In the genomic region with DNA sequence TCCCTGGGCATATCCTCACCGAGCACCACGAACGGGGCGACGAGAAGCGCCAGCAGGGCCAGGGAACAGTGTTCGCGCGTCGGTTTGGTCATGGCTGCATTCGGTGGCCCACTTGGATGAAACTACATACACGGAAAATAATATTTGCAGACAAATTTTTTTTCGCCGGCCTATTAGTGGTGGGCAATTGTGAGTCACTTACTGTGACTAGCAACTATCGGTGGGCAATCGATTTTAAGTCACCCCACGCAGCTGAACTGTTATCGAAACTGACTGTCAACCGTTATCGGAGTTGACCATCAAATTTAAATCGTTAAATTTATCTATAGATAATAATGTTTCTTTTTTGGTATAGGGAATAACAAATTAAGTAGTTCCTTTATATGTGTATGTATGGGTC, we compare ENCODE assay signal across 4 fruit fly cellular contexts.
TF ChIP-seq lines count a peak whose summit lies in the region.

A gene (minus strand): TSS at position 201 of the 400 bp plus-strand sequence.

TF ChIP-seq in whole organism, adult, 20 proteins besides CTCF, POLR2A, EP300 and RAD21 (continued from another document):
- TF ChIP-seq Clk (GFP tag; optimal IDR thresholded peaks at IDR 0.05; lab: Kevin White, UChicago) (no peak), Hr96 (GFP tag; optimal IDR thresholded peaks at IDR 0.05; lab: Kevin White, UChicago) (no peak), CG1620 (GFP tag; optimal IDR thresholded peaks at IDR 0.05; lab: Kevin White, UChicago) (peak; percentile 43)

TF ChIP-seq in whole organism, embryonic, 481 proteins besides CTCF, POLR2A, EP300 and RAD21 (continued from another document and continues in another):
- peak; percentile 65 for TF ChIP-seq Xbp1 (GFP tag; optimal IDR thresholded peaks at IDR 0.05; lab: Kevin White, UChicago)
- peak; percentile 11 for TF ChIP-seq D19A (tag; optimal IDR thresholded peaks at IDR 0.05; lab: Kevin White, UChicago)
- TF ChIP-seq sug (tag; optimal IDR thresholded peaks at IDR 0.05; lab: Kevin White, UChicago) = peak; percentile 73
- peak; percentile 16 for TF ChIP-seq az2 (GFP tag; optimal IDR thresholded peaks at IDR 0.05; lab: Kevin White, UChicago)
- TF ChIP-seq knrl (GFP tag; IDR thresholded peaks at IDR 0.05; lab: Robert Waterston, UW; ENCODE audit: partially characterized antibody) = peak; percentile 95
- TF ChIP-seq Hand (GFP tag; optimal IDR thresholded peaks at IDR 0.05; lab: Kevin White, UChicago) = no peak
- TF ChIP-seq btn (GFP tag; optimal IDR thresholded peaks at IDR 0.05; lab: Kevin White, UChicago) = no peak
- TF ChIP-seq CG2199 (GFP tag; IDR thresholded peaks at IDR 0.05; lab: Robert Waterston, UW) = no peak
- TF ChIP-seq ap (GFP tag; IDR thresholded peaks at IDR 0.05; lab: Robert Waterston, UW) = peak; percentile 28; the same call in 1 of the 2 replicates
- no peak for TF ChIP-seq CG3065 (GFP tag; optimal IDR thresholded peaks at IDR 0.05; lab: Kevin White, UChicago)
- TF ChIP-seq Eip74EF (GFP tag; optimal IDR thresholded peaks at IDR 0.05; lab: Kevin White, UChicago) = no peak
- TF ChIP-seq cas (GFP tag; IDR thresholded peaks at IDR 0.05; lab: Robert Waterston, UW) = no peak
- 0 out of 2 replicates have a peak, but pooled peaks have one; percentile 11 for TF ChIP-seq peb (GFP tag; IDR thresholded peaks at IDR 0.05; lab: Robert Waterston, UW)
- TF ChIP-seq CG1647 (GFP tag; optimal IDR thresholded peaks at IDR 0.05; lab: Kevin White, UChicago) = no peak
- peak; percentile 76 for TF ChIP-seq CG2712 (tag; optimal IDR thresholded peaks at IDR 0.05; lab: Kevin White, UChicago)
- peak; percentile 97 for TF ChIP-seq vnd (GFP tag; IDR thresholded peaks at IDR 0.05; lab: Robert Waterston, UW; ENCODE audit: partially characterized antibody)
- 0 out of 3 replicates have a peak, but pooled peaks have one; percentile 21 for TF ChIP-seq ase (GFP tag; IDR thresholded peaks at IDR 0.05; lab: Robert Waterston, UW)
- TF ChIP-seq grau (tag; optimal IDR thresholded peaks at IDR 0.05; lab: Kevin White, UChicago) = peak; percentile 53
- no peak for TF ChIP-seq gt (GFP tag; IDR thresholded peaks at IDR 0.05; lab: Robert Waterston, UW)
- peak; percentile 26 for TF ChIP-seq HHEX (GFP tag; optimal IDR thresholded peaks at IDR 0.05; lab: Kevin White, UChicago)
- peak; percentile 62 for TF ChIP-seq Hmr (GFP tag; optimal IDR thresholded peaks at IDR 0.05; lab: Kevin White, UChicago)
- peak; percentile 49; the same call in 1 of the 2 replicates for TF ChIP-seq Atf6 (GFP tag; IDR thresholded peaks at IDR 0.05; lab: Robert Waterston, UW)
- no peak for TF ChIP-seq sim (GFP tag; IDR thresholded peaks at IDR 0.05; lab: Robert Waterston, UW)
- peak; percentile 97 for TF ChIP-seq Opbp (GFP tag; IDR thresholded peaks at IDR 0.05; lab: Robert Waterston, UW; ENCODE audit: partially characterized antibody)
- peak; percentile 33; the same call in 1 of the 2 replicates for TF ChIP-seq rib (GFP tag; IDR thresholded peaks at IDR 0.05; lab: Robert Waterston, UW)
- TF ChIP-seq Hsf (GFP tag; optimal IDR thresholded peaks at IDR 0.05; lab: Kevin White, UChicago) = peak; percentile 47
- peak; percentile 80 for TF ChIP-seq CG17186 (GFP tag; optimal IDR thresholded peaks at IDR 0.05; lab: Kevin White, UChicago)
- TF ChIP-seq CG3995 (GFP tag; optimal IDR thresholded peaks at IDR 0.05; lab: Kevin White, UChicago) = peak; percentile 100
- TF ChIP-seq nerfin-2 (GFP tag; IDR thresholded peaks at IDR 0.05; lab: Robert Waterston, UW; ENCODE audit: partially characterized antibody) = peak; percentile 98
- peak; percentile 70 for TF ChIP-seq lilli (GFP tag; optimal IDR thresholded peaks at IDR 0.05; lab: Kevin White, UChicago)
- TF ChIP-seq CG9932 (GFP tag; IDR thresholded peaks at IDR 0.05; lab: Robert Waterston, UW) = peak; percentile 86
- no peak for TF ChIP-seq CG10959 (GFP tag; IDR thresholded peaks at IDR 0.05; lab: Robert Waterston, UW)
- no peak for TF ChIP-seq Hmx (GFP tag; optimal IDR thresholded peaks at IDR 0.05; lab: Kevin White, UChicago)
- peak; percentile 59 for TF ChIP-seq sisA (GFP tag; IDR thresholded peaks at IDR 0.05; lab: Robert Waterston, UW)
- no peak for TF ChIP-seq psq (GFP tag; optimal IDR thresholded peaks at IDR 0.05; lab: Kevin White, UChicago)
- TF ChIP-seq CG10366 (GFP tag; IDR thresholded peaks at IDR 0.05; lab: Robert Waterston, UW) = no peak
- TF ChIP-seq CG16813 (GFP tag; IDR thresholded peaks at IDR 0.05; lab: Robert Waterston, UW; ENCODE audit: partially characterized antibody) = peak; percentile 98
- no peak for TF ChIP-seq Lpt (GFP tag; optimal IDR thresholded peaks at IDR 0.05; lab: Kevin White, UChicago)
- TF ChIP-seq onecut (GFP tag; IDR thresholded peaks at IDR 0.05; lab: Robert Waterston, UW) = peak; percentile 39; the same call in 1 of the 2 replicates
- no peak for TF ChIP-seq Abd-B (GFP tag; optimal IDR thresholded peaks at IDR 0.05; lab: Kevin White, UChicago)

TF ChIP-seq in whole organism, prepupa, 60 proteins besides CTCF, POLR2A, EP300 and RAD21 (continued from another document):
- peak; percentile 48; the same call in 1 of the 3 replicates for TF ChIP-seq eg (GFP tag; IDR thresholded peaks at IDR 0.05; lab: Robert Waterston, UW)
- no peak for TF ChIP-seq CG6163 (GFP tag; IDR thresholded peaks at IDR 0.05; lab: Robert Waterston, UW)
- TF ChIP-seq fd85E (GFP tag; optimal IDR thresholded peaks at IDR 0.05; lab: Kevin White, UChicago) = no peak
- TF ChIP-seq Met (GFP tag; optimal IDR thresholded peaks at IDR 0.05; lab: Kevin White, UChicago) = no peak
- no peak for TF ChIP-seq Sox15 (GFP tag; optimal IDR thresholded peaks at IDR 0.05; lab: Kevin White, UChicago)
- TF ChIP-seq Ets96B (tag; optimal IDR thresholded peaks at IDR 0.05; lab: Kevin White, UChicago) = no peak
- no peak for TF ChIP-seq CG32006 (GFP tag; optimal IDR thresholded peaks at IDR 0.05; lab: Kevin White, UChicago)
- peak; percentile 33 for TF ChIP-seq Sox14 (GFP tag; optimal IDR thresholded peaks at IDR 0.05; lab: Kevin White, UChicago)
- TF ChIP-seq CG8632 (GFP tag; optimal IDR thresholded peaks at IDR 0.05; lab: Kevin White, UChicago) = no peak
- TF ChIP-seq cyc (GFP tag; optimal IDR thresholded peaks at IDR 0.05; lab: Kevin White, UChicago) = peak; percentile 45
- no peak for TF ChIP-seq Lpt (GFP tag; optimal IDR thresholded peaks at IDR 0.05; lab: Kevin White, UChicago)
- TF ChIP-seq net (GFP tag; optimal IDR thresholded peaks at IDR 0.05; lab: Kevin White, UChicago) = no peak
- no peak for TF ChIP-seq CG11902 (GFP tag; optimal IDR thresholded peaks at IDR 0.05; lab: Kevin White, UChicago)
- no peak for TF ChIP-seq CG8119 (GFP tag; IDR thresholded peaks at IDR 0.05; lab: Robert Waterston, UW)
- 0 out of 2 replicates have a peak, but pooled peaks have one; percentile 23 for TF ChIP-seq CG11294 (GFP tag; IDR thresholded peaks at IDR 0.05; lab: Robert Waterston, UW)
- no peak for TF ChIP-seq CG10631 (GFP tag; optimal IDR thresholded peaks at IDR 0.05; lab: Kevin White, UChicago)
- no peak for TF ChIP-seq Smox (GFP tag; optimal IDR thresholded peaks at IDR 0.05; lab: Kevin White, UChicago)
- no peak for TF ChIP-seq CG1621 (tag; optimal IDR thresholded peaks at IDR 0.05; lab: Kevin White, UChicago)
- no peak for TF ChIP-seq CG6276 (GFP tag; optimal IDR thresholded peaks at IDR 0.05; lab: Kevin White, UChicago)
- no peak for TF ChIP-seq fkh (GFP tag; optimal IDR thresholded peaks at IDR 0.05; lab: Kevin White, UChicago)
- peak; percentile 67 for TF ChIP-seq Eip78C (GFP tag; lab: Kevin White, UChicago)
- peak; percentile 47 for TF ChIP-seq lz (GFP tag; optimal IDR thresholded peaks at IDR 0.05; lab: Kevin White, UChicago)
- TF ChIP-seq CG6792 (GFP tag; optimal IDR thresholded peaks at IDR 0.05; lab: Kevin White, UChicago) = no peak
- TF ChIP-seq pdm3 (GFP tag; optimal IDR thresholded peaks at IDR 0.05; lab: Kevin White, UChicago) = no peak
- TF ChIP-seq esn (GFP tag; optimal IDR thresholded peaks at IDR 0.05; lab: Kevin White, UChicago) = peak; percentile 64
- no peak for TF ChIP-seq Hr4 (GFP tag; optimal IDR thresholded peaks at IDR 0.05; lab: Kevin White, UChicago)
TF ChIP-seq in whole organism, prepupa: peak in this region for 13.

TF ChIP-seq in whole organism, wandering third instar larva, 38 proteins besides CTCF, POLR2A, EP300 and RAD21 (continued from another document):
- TF ChIP-seq psq (GFP tag; optimal IDR thresholded peaks at IDR 0.05; lab: Kevin White, UChicago) (no peak), lola (GFP tag; optimal IDR thresholded peaks at IDR 0.05; lab: Kevin White, UChicago) (no peak), Jra (GFP tag; optimal IDR thresholded peaks at IDR 0.05; lab: Kevin White, UChicago) (peak; percentile 76), foxo (GFP tag; optimal IDR thresholded peaks at IDR 0.05; lab: Kevin White, UChicago) (no peak), h (GFP tag; optimal IDR thresholded peaks at IDR 0.05; lab: Kevin White, UChicago) (peak; percentile 33), Mio (GFP tag; optimal IDR thresholded peaks at IDR 0.05; lab: Kevin White, UChicago) (no peak), pan (optimal IDR thresholded peaks at IDR 0.05; lab: Kevin White, UChicago) (no peak), Hr83 (GFP tag; optimal IDR thresholded peaks at IDR 0.05; lab: Kevin White, UChicago; ENCODE audit: poor library complexity, severe bottlenecking) (peak; percentile 52), br (GFP tag; optimal IDR thresholded peaks at IDR 0.05; lab: Kevin White, UChicago) (peak; percentile 2), Dif (GFP tag; optimal IDR thresholded peaks at IDR 0.05; lab: Kevin White, UChicago; ENCODE audit: partially characterized antibody) (no peak)
TF ChIP-seq in whole organism, wandering third instar larva: peak in this region for 12.
